Worm (Caenorhabditis elegans) whole organism, L1 larva: ENCODE data around the gene ech-6.

Source experiments
- blmp-1 ChIP-seq: fragments of 150-350 bp; optimal IDR thresholded peaks from 2 replicates; lab custom pipeline; 2014; ENCODE audit warnings: missing biosample characterization, missing genetic modification characterization
- egl-27 ChIP-seq, 2 experiments: fragments of 150-350 bp in 1 of 2; sonication (generic microtip); optimal IDR thresholded peaks; 3 replicates each; lab custom pipeline; 2017 to 2018; ENCODE audit warnings: missing biosample characterization in 2 of 2, missing genetic modification characterization in 2 of 2, missing genetic modification reagents in 2 of 2
- elt-2 ChIP-seq: sonication (generic microtip); optimal IDR thresholded peaks from 2 replicates; lab custom pipeline; 2016; ENCODE audit warnings: missing genetic modification characterization, mild to moderate bottlenecking, inconsistent platforms, missing compliant biosample characterization, missing genetic modification reagents
- irx-1 ChIP-seq: sonication (generic microtip); optimal IDR thresholded peaks from 2 replicates; lab custom pipeline; 2016; ENCODE audit warnings: missing genetic modification characterization, missing compliant biosample characterization
- nhr-237 ChIP-seq: fragments of 150-350 bp; optimal IDR thresholded peaks from 2 replicates; lab custom pipeline; 2014; ENCODE audit warnings: missing biosample characterization, missing genetic modification characterization
- pqm-1 ChIP-seq: sonication (generic microtip); optimal IDR thresholded peaks from 3 replicates; lab custom pipeline; 2017; ENCODE audit warnings: missing biosample characterization, missing genetic modification characterization
- unc-62 ChIP-seq: fragments of 150-350 bp; optimal IDR thresholded peaks from 2 replicates; lab custom pipeline; 2014; ENCODE audit warnings: missing biosample characterization, missing genetic modification reagents, missing genetic modification characterization

ce11 chrIII:9752852-9753251 is at the start of gene ech-6:
- TF ChIP-seq egl-27 (tag; optimal IDR thresholded peaks at IDR 0.05; lab: Kevin White, UChicago), result no peak
- TF ChIP-seq blmp-1, result no peak
- TF ChIP-seq unc-62 (GFP tag; lab: Kevin White, UChicago), result no peak
- no peak for TF ChIP-seq irx-1 (tag; lab: Kevin White, UChicago)
- TF ChIP-seq nhr-237 (tag; lab: Kevin White, UChicago), result no peak
- TF ChIP-seq elt-2 (tag; lab: Kevin White, UChicago), result peak; percentile 2
- no peak for TF ChIP-seq pqm-1
